Fruit fly (Drosophila melanogaster) whole organism, embryonic: Measurements from ENCODE around the gene Ser7.

Experiments used
- Ada2b ChIP-seq: fragments of 200-800 bp; sonication (Bioruptor generic); IDR thresholded peaks from 2 replicates; pipeline ENCODE4 v1.3.6; 2022; ENCODE audit warnings: missing biosample characterization, missing genetic modification characterization
- CG10366 ChIP-seq: fragments of 200-800 bp; sonication (Bioruptor generic); IDR thresholded peaks from 2 replicates; pipeline ENCODE4 v1.3.6; 2022; ENCODE audit warnings: missing biosample characterization, missing genetic modification characterization
- CG11247 ChIP-seq: fragments of 200-800 bp; sonication (Bioruptor generic); IDR thresholded peaks from 2 replicates; pipeline ENCODE4 v1.3.6; 2022; ENCODE audit warnings: missing biosample characterization, missing genetic modification characterization
- CG11456 ChIP-seq: fragments of 200-800 bp; sonication (Bioruptor generic); IDR thresholded peaks from 3 replicates; pipeline ENCODE4 v1.3.6; 2022; ENCODE audit warnings: missing biosample characterization, missing genetic modification characterization
- CG11504 ChIP-seq: fragments of 200-800 bp; sonication (Bioruptor generic); optimal IDR thresholded peaks from 3 replicates; lab custom pipeline; 2019; ENCODE audit warnings: missing biosample characterization, mild to moderate bottlenecking, missing genetic modification characterization, moderate library complexity
- CG16779 ChIP-seq: fragments of 200-800 bp; sonication (Bioruptor generic); IDR thresholded peaks from 2 replicates; pipeline ENCODE4 v1.3.6; 2022; ENCODE audit warnings: missing biosample characterization, missing genetic modification characterization
- CG1832 ChIP-seq: fragments of 200-800 bp; sonication (Bioruptor generic); optimal IDR thresholded peaks from 2 replicates; lab custom pipeline; 2017; ENCODE audit warnings: missing biosample characterization, mild to moderate bottlenecking, missing genetic modification characterization, inconsistent platforms
- CG18476 ChIP-seq: fragments of 200-800 bp; sonication (Bioruptor generic); optimal IDR thresholded peaks from 2 replicates; lab custom pipeline; 2016; ENCODE audit warnings: missing biosample characterization, mild to moderate bottlenecking, missing genetic modification characterization
- CG2199 ChIP-seq: fragments of 200-800 bp; sonication (Bioruptor generic); IDR thresholded peaks from 3 replicates; pipeline ENCODE4 v1.3.6; 2022; ENCODE audit warnings: missing biosample characterization, missing genetic modification characterization
- CG2889 ChIP-seq: fragments of 200-800 bp; sonication (Bioruptor generic); IDR thresholded peaks from 3 replicates; pipeline ENCODE4 v1.3.6; 2022; ENCODE audit warnings: missing biosample characterization, missing genetic modification characterization
- CG30403 ChIP-seq: fragments of 200-800 bp; sonication (Bioruptor generic); optimal IDR thresholded peaks from 3 replicates; lab custom pipeline; 2016; ENCODE audit warnings: missing biosample characterization, missing genetic modification characterization
- CG32772 ChIP-seq: fragments of 200-800 bp; sonication (Bioruptor generic); IDR thresholded peaks from 2 replicates; pipeline ENCODE4 v1.3.6; 2022; ENCODE audit warnings: missing biosample characterization, missing genetic modification characterization
- CG34224 ChIP-seq: fragments of 200-800 bp; sonication (Bioruptor generic); IDR thresholded peaks from 3 replicates; pipeline ENCODE4 v1.3.6; 2022; ENCODE audit warnings: missing biosample characterization, missing genetic modification characterization; ENCODE audit not compliant: partially characterized antibody
- CG3995 ChIP-seq: fragments of 200-800 bp; sonication (Bioruptor generic); optimal IDR thresholded peaks from 3 replicates; lab custom pipeline; 2016; ENCODE audit warnings: missing biosample characterization, missing genetic modification characterization
- CG6683 ChIP-seq: fragments of 200-800 bp; sonication (Bioruptor generic); optimal IDR thresholded peaks from 2 replicates; lab custom pipeline; 2017; ENCODE audit warnings: missing biosample characterization, mild to moderate bottlenecking, missing genetic modification characterization, missing genetic modification reagents
- CG9609 ChIP-seq: fragments of 200-800 bp; sonication (Bioruptor generic); optimal IDR thresholded peaks from 3 replicates; lab custom pipeline; 2016; ENCODE audit warnings: missing biosample characterization, missing genetic modification characterization
- Dad ChIP-seq: fragments of 200-800 bp; sonication (Bioruptor generic); optimal IDR thresholded peaks from 3 replicates; lab custom pipeline; 2016; ENCODE audit warnings: missing biosample characterization, missing genetic modification characterization
- Doc2 ChIP-seq: fragments of 200-800 bp; sonication (Bioruptor generic); IDR thresholded peaks from 2 replicates; pipeline ENCODE4 v1.3.6; 2022; ENCODE audit warnings: missing biosample characterization, missing genetic modification characterization
- E2f1 ChIP-seq: fragments of 200-800 bp; sonication (Bioruptor generic); IDR thresholded peaks from 2 replicates; pipeline ENCODE4 v1.3.6; 2022; ENCODE audit warnings: missing biosample characterization, missing genetic modification characterization
- Ets65A ChIP-seq: fragments of 200-800 bp; sonication (Bioruptor generic); peaks from one replicate; lab custom pipeline; 2016; ENCODE audit warnings: missing biosample characterization, missing genetic modification characterization
- Hmx ChIP-seq: fragments of 200-800 bp; sonication (Bioruptor generic); optimal IDR thresholded peaks from 2 replicates; lab custom pipeline; 2016; ENCODE audit warnings: missing biosample characterization, missing genetic modification characterization
- Lim3 ChIP-seq: fragments of 200-800 bp; sonication (Bioruptor generic); IDR thresholded peaks from 2 replicates; pipeline ENCODE4 v1.3.6; 2022; ENCODE audit warnings: missing biosample characterization, missing genetic modification characterization
- Oaz ChIP-seq: fragments of 200-800 bp; sonication (Bioruptor generic); IDR thresholded peaks from 2 replicates; pipeline ENCODE4 v1.3.6; 2022; ENCODE audit warnings: missing biosample characterization, missing genetic modification characterization
- Rfx ChIP-seq: fragments of 200-800 bp; sonication (Bioruptor generic); IDR thresholded peaks from 2 replicates; pipeline ENCODE4 v1.3.6; 2022; ENCODE audit warnings: missing biosample characterization, missing genetic modification characterization
- Sox102F ChIP-seq: fragments of 200-800 bp; sonication (Bioruptor generic); optimal IDR thresholded peaks from 2 replicates; lab custom pipeline; 2018; ENCODE audit warnings: missing biosample characterization, mild to moderate bottlenecking, missing genetic modification characterization, moderate library complexity
- Sry-β ChIP-seq: fragments of 200-800 bp; sonication (Bioruptor generic); optimal IDR thresholded peaks from 2 replicates; lab custom pipeline; 2018; ENCODE audit warnings: missing biosample characterization, mild to moderate bottlenecking, missing genetic modification characterization, moderate library complexity
- bbx ChIP-seq: fragments of 200-800 bp; sonication (Bioruptor generic); IDR thresholded peaks from 2 replicates; pipeline ENCODE4 v1.3.6; 2022; ENCODE audit warnings: missing biosample characterization, missing genetic modification characterization; ENCODE audit not compliant: partially characterized antibody
- bigmax ChIP-seq: fragments of 200-800 bp; sonication (Bioruptor generic); optimal IDR thresholded peaks from 2 replicates; lab custom pipeline; 2018; ENCODE audit warnings: missing biosample characterization, mild to moderate bottlenecking, missing genetic modification characterization
- cato ChIP-seq: fragments of 200-800 bp; sonication (Bioruptor generic); optimal IDR thresholded peaks from 2 replicates; lab custom pipeline; 2016; ENCODE audit warnings: missing biosample characterization, missing genetic modification characterization, borderline replicate concordance
- ci ChIP-seq: fragments of 200-800 bp; sonication (Bioruptor generic); IDR thresholded peaks from 3 replicates; pipeline ENCODE4 v1.3.6; 2022; ENCODE audit warnings: missing biosample characterization, missing genetic modification characterization
- dysf ChIP-seq: fragments of 200-800 bp; sonication (Bioruptor generic); IDR thresholded peaks from 3 replicates; pipeline ENCODE4 v1.3.6; 2022; ENCODE audit warnings: missing biosample characterization, missing genetic modification characterization
- ems ChIP-seq: fragments of 200-800 bp; sonication (Bioruptor generic); optimal IDR thresholded peaks from 3 replicates; lab custom pipeline; 2016; ENCODE audit warnings: missing biosample characterization, missing genetic modification characterization
- gce ChIP-seq: fragments of 200-800 bp; sonication (Bioruptor generic); IDR thresholded peaks from 3 replicates; pipeline ENCODE4 v1.3.6; 2022; ENCODE audit warnings: missing biosample characterization, missing genetic modification characterization
- lbe ChIP-seq: fragments of 200-800 bp; sonication (Bioruptor generic); optimal IDR thresholded peaks from 2 replicates; lab custom pipeline; 2016; ENCODE audit warnings: missing biosample characterization, mild to moderate bottlenecking, missing genetic modification characterization
- lmd ChIP-seq: fragments of 200-800 bp; sonication (Bioruptor generic); IDR thresholded peaks from 2 replicates; pipeline ENCODE4 v1.3.6; 2022; ENCODE audit warnings: missing biosample characterization, missing genetic modification characterization
- nau ChIP-seq: fragments of 200-800 bp; sonication (Bioruptor generic); optimal IDR thresholded peaks from 3 replicates; lab custom pipeline; 2017; ENCODE audit warnings: missing biosample characterization, mild to moderate bottlenecking, missing genetic modification characterization, missing genetic modification reagents
- nmo ChIP-seq: fragments of 200-800 bp; sonication (Bioruptor generic); optimal IDR thresholded peaks from 2 replicates; lab custom pipeline; 2018; ENCODE audit warnings: missing biosample characterization, mild to moderate bottlenecking, missing genetic modification characterization, moderate library complexity
- pan ChIP-seq, 4 experiments: fragments of >200 bp in 3 of 4; fragments of 200-800 bp in 1 of 4; sonication (Bioruptor generic) in 1 of 4; optimal IDR thresholded peaks in 3 of 4; IDR thresholded peaks in 1 of 4; 2 replicates each; pipeline versions ENCODE4 v1.3.6 to Lab custom; 2017 to 2022; ENCODE audit warnings: missing biosample characterization in 2 of 4, missing genetic modification characterization in 2 of 4, mixed read lengths in 1 of 4
- pita ChIP-seq: fragments of 200-800 bp; sonication (Bioruptor generic); optimal IDR thresholded peaks from 2 replicates; lab custom pipeline; 2017; ENCODE audit warnings: missing biosample characterization, mild to moderate bottlenecking, missing genetic modification characterization
- ro ChIP-seq: fragments of 200-800 bp; sonication (Bioruptor generic); IDR thresholded peaks from 2 replicates; pipeline ENCODE4 v1.3.6; 2022; ENCODE audit warnings: missing biosample characterization, missing genetic modification characterization
- salm ChIP-seq: fragments of 200-800 bp; sonication (Bioruptor generic); optimal IDR thresholded peaks from 2 replicates; lab custom pipeline; 2018; ENCODE audit warnings: missing biosample characterization, mild to moderate bottlenecking, missing genetic modification characterization
- seq ChIP-seq: fragments of 200-800 bp; sonication (Bioruptor generic); IDR thresholded peaks from 2 replicates; pipeline ENCODE4 v1.3.6; 2022; ENCODE audit warnings: missing biosample characterization, missing genetic modification characterization
- shn ChIP-seq: fragments of 200-800 bp; sonication (Bioruptor generic); optimal IDR thresholded peaks from 3 replicates; lab custom pipeline; 2016; ENCODE audit warnings: missing biosample characterization, missing genetic modification characterization
- sisA ChIP-seq: fragments of 200-800 bp; sonication (Bioruptor generic); IDR thresholded peaks from 2 replicates; pipeline ENCODE4 v1.3.6; 2022; ENCODE audit warnings: missing biosample characterization, missing genetic modification characterization
- ssp ChIP-seq: fragments of 200-800 bp; sonication (Bioruptor generic); IDR thresholded peaks from 2 replicates; pipeline ENCODE4 v1.3.6; 2022; ENCODE audit warnings: missing biosample characterization, missing genetic modification characterization
- stwl ChIP-seq: fragments of 200-800 bp; sonication (Bioruptor generic); optimal IDR thresholded peaks from 3 replicates; lab custom pipeline; 2018; ENCODE audit warnings: missing biosample characterization, mild to moderate bottlenecking, missing genetic modification characterization, moderate library complexity
- sug ChIP-seq: fragments of 200-800 bp; optimal IDR thresholded peaks from 2 replicates; lab custom pipeline; 2019; ENCODE audit warnings: missing biosample characterization, mild to moderate bottlenecking, missing genetic modification characterization, moderate library complexity
- tgo ChIP-seq: fragments of 200-800 bp; sonication (Bioruptor generic); IDR thresholded peaks from 3 replicates; pipeline ENCODE4 v1.3.6; 2022; ENCODE audit warnings: missing biosample characterization, missing genetic modification characterization

Gene Ser7

dm6 chrX:9899535-9900179 is 34.6 kb downstream of the Ser7 start, which contains the start of gene CG15249 (continued):
- TF ChIP-seq CG2889 (GFP tag; lab: Robert Waterston, UW) = no peak
- TF ChIP-seq ro (GFP tag; lab: Robert Waterston, UW) = no peak
- no peak for TF ChIP-seq gce (GFP tag; lab: Robert Waterston, UW)
- peak; percentile 51; the same call in 1 of the 3 replicates for TF ChIP-seq dysf (GFP tag; lab: Robert Waterston, UW)
- no peak for TF ChIP-seq CG2199 (GFP tag; lab: Robert Waterston, UW)
- TF ChIP-seq CG9609 (GFP tag; lab: Kevin White, UChicago) = no peak
- TF ChIP-seq CG1832 (GFP tag; lab: Kevin White, UChicago) = no peak
- no peak for TF ChIP-seq shn (GFP tag; lab: Kevin White, UChicago)
- TF ChIP-seq nmo (GFP tag; lab: Kevin White, UChicago) = peak; percentile 46
- TF ChIP-seq salm (tag; lab: Kevin White, UChicago) = peak; percentile 45
- no peak for TF ChIP-seq Dad (GFP tag; lab: Kevin White, UChicago)
- TF ChIP-seq Hmx (GFP tag; lab: Kevin White, UChicago) = no peak
- TF ChIP-seq CG32772 (GFP tag; lab: Robert Waterston, UW) = no peak
- no peak for TF ChIP-seq pita (GFP tag; lab: Kevin White, UChicago)
- no peak for TF ChIP-seq Doc2 (GFP tag; lab: Robert Waterston, UW)
- no peak for TF ChIP-seq Lim3 (GFP tag; lab: Robert Waterston, UW)
- TF ChIP-seq pan (optimal IDR thresholded peaks at IDR 0.05; lab: Kevin White, UChicago) = no peak
- TF ChIP-seq pan (GFP tag; optimal IDR thresholded peaks at IDR 0.05 in 1 of 2, IDR thresholded peaks at IDR 0.05 in 1 of 2) = no peak
- no peak for TF ChIP-seq CG18476 (GFP tag; lab: Kevin White, UChicago)
- no peak for TF ChIP-seq Sry-β (GFP tag; lab: Kevin White, UChicago)
- TF ChIP-seq CG10366 = peak; percentile 21; the same call in 1 of the 2 replicates
- TF ChIP-seq sug (tag; lab: Kevin White, UChicago) = no peak
- TF ChIP-seq cato (GFP tag; lab: Kevin White, UChicago) = no peak
- TF ChIP-seq CG11247 = no peak
- no peak for TF ChIP-seq lmd
- no peak for TF ChIP-seq ssp (GFP tag; lab: Robert Waterston, UW)
- TF ChIP-seq nau = no peak
- TF ChIP-seq tgo (GFP tag; lab: Robert Waterston, UW) = no peak; the same call in 2 of the 3 replicates
- no peak for TF ChIP-seq lbe (GFP tag; lab: Kevin White, UChicago)

dm6 chrX:9909384-9909783 is 44.4 kb downstream of the Ser7 start:
- TF ChIP-seq CG11456 (GFP tag; lab: Robert Waterston, UW) (0 out of 3 replicates have a peak, but pooled peaks have one; percentile 49), stwl (tag; lab: Kevin White, UChicago) (no peak), CG10366 (peak; percentile 13; the same call in 1 of the 2 replicates), Rfx (GFP tag; lab: Robert Waterston, UW) (peak; percentile 64), CG30403 (GFP tag; lab: Kevin White, UChicago) (no peak), CG6683 (GFP tag; lab: Kevin White, UChicago) (no peak), CG11504 (tag; lab: Kevin White, UChicago) (peak; percentile 20), bigmax (GFP tag; lab: Kevin White, UChicago) (no peak), seq (GFP tag; lab: Robert Waterston, UW) (0 out of 2 replicates have a peak, but pooled peaks have one; percentile 18), ems (GFP tag; lab: Kevin White, UChicago) (no peak), ci (peak; percentile 43; the same call in 1 of the 3 replicates), E2f1 (GFP tag; lab: Robert Waterston, UW) (peak; percentile 9; the same call in 1 of the 2 replicates), bbx (no peak), CG2889 (GFP tag; lab: Robert Waterston, UW) (0 out of 3 replicates have a peak, but pooled peaks have one; percentile 12), Ada2b (GFP tag; lab: Robert Waterston, UW) (peak; percentile 37; the same call in 1 of the 2 replicates), sisA (GFP tag; lab: Robert Waterston, UW) (peak; percentile 44), pan (optimal IDR thresholded peaks at IDR 0.05; lab: Kevin White, UChicago) (no peak), pan (GFP tag; optimal IDR thresholded peaks at IDR 0.05 in 1 of 2, IDR thresholded peaks at IDR 0.05 in 1 of 2) (peak in 1 of 2 experiments; percentile 45), Sox102F (GFP tag; lab: Kevin White, UChicago) (peak; percentile 1), Ets65A (GFP tag; lab: Kevin White, UChicago) (peak; percentile 90), lmd (peak; percentile 43; the same call in 1 of the 2 replicates), CG16779 (no peak), Oaz (peak; percentile 52; the same call in 1 of the 2 replicates), CG34224 (GFP tag; lab: Robert Waterston, UW) (no peak), CG3995 (GFP tag; lab: Kevin White, UChicago) (peak; percentile 65)
